ENCODE assay signal across 2 worm cellular contexts in the genomic region with DNA sequence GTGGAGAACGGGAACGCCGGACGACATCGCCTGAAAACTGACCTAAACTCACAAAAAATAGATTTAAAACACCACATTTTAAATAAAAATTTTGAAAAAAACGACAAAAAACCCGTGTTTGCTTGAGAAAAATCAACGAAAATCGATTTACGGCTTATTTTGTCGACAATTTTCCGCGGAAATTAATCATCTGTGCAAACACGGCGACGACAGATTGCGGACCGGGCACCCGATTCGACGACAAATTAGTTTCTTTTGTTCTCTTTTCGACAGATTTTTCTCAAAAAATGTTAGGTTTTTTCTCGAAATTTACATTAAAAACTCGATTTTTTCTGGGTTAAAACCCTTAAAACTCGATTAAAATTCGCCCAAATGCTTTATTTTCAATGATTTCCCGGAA.
TF ChIP-seq lines count a peak whose summit lies in the region.

A gene (minus strand): TSS at position 30 of the 400 bp plus-strand sequence.

TF ChIP-seq in whole organism, L1 larva, 84 proteins besides CTCF, POLR2A, EP300 and RAD21 (continued from another document):
- TF ChIP-seq ces-1 (GFP tag; optimal IDR thresholded peaks at IDR 0.05; lab: Kevin White, UChicago) (no peak), mep-1 (tag; optimal IDR thresholded peaks at IDR 0.05; lab: Kevin White, UChicago) (peak; percentile 36), dpl-1 (GFP tag; optimal IDR thresholded peaks at IDR 0.05; lab: Kevin White, UChicago) (peak; percentile 42 to 65 (median 50)), snu-23 (GFP tag; optimal IDR thresholded peaks at IDR 0.05; lab: Kevin White, UChicago) (peak; percentile 63), nhr-12 (tag; optimal IDR thresholded peaks at IDR 0.05; lab: Kevin White, UChicago) (no peak), sup-37 (GFP tag; optimal IDR thresholded peaks at IDR 0.05; lab: Kevin White, UChicago) (no peak), unc-98 (GFP tag; IDR thresholded peaks at IDR 0.05; lab: Robert Waterston, UW) (no peak), nhr-76 (tag; optimal IDR thresholded peaks at IDR 0.05; lab: Kevin White, UChicago) (no peak), ets-5 (GFP tag; IDR thresholded peaks at IDR 0.05; lab: Robert Waterston, UW) (no peak), elt-2 (tag; optimal IDR thresholded peaks at IDR 0.05; lab: Kevin White, UChicago) (no peak), nhr-77 (tag; optimal IDR thresholded peaks at IDR 0.05; lab: Kevin White, UChicago) (no peak), nhr-71 (tag; optimal IDR thresholded peaks at IDR 0.05; lab: Kevin White, UChicago) (peak; percentile 54), fkh-10 (GFP tag; optimal IDR thresholded peaks at IDR 0.05; lab: Kevin White, UChicago) (peak; percentile 21), nhr-84 (tag; optimal IDR thresholded peaks at IDR 0.05; lab: Kevin White, UChicago) (no peak), lin-13 (GFP tag; optimal IDR thresholded peaks at IDR 0.05; lab: Kevin White, UChicago) (peak; percentile 23), grh-1 (GFP tag; IDR thresholded peaks at IDR 0.05; lab: Robert Waterston, UW) (peak; percentile 26; the same call in 1 of the 2 replicates), vab-15 (tag; optimal IDR thresholded peaks at IDR 0.05; lab: Kevin White, UChicago) (peak; percentile 73), unc-130 (tag; optimal IDR thresholded peaks at IDR 0.05; lab: Kevin White, UChicago) (peak; percentile 69), blmp-1 (tag; optimal IDR thresholded peaks at IDR 0.05; lab: Kevin White, UChicago) (no peak), zag-1 (tag; optimal IDR thresholded peaks at IDR 0.05; lab: Kevin White, UChicago) (no peak), pag-3 (tag; optimal IDR thresholded peaks at IDR 0.05; lab: Kevin White, UChicago; ENCODE audit: borderline replicate concordance, insufficient read depth) (no peak), pax-3 (tag; optimal IDR thresholded peaks at IDR 0.05; lab: Kevin White, UChicago) (no peak), elt-3 (tag; optimal IDR thresholded peaks at IDR 0.05; lab: Kevin White, UChicago) (no peak), dsc-1 (tag; optimal IDR thresholded peaks at IDR 0.05; lab: Kevin White, UChicago) (peak; percentile 87), aha-1 (tag; optimal IDR thresholded peaks at IDR 0.05; lab: Kevin White, UChicago) (no peak), ama-1 (optimal IDR thresholded peaks at IDR 0.05; lab: Kevin White, UChicago) (no peak), fkh-8 (tag; optimal IDR thresholded peaks at IDR 0.05; lab: Kevin White, UChicago) (peak; percentile 43), C04F5.9 (tag; optimal IDR thresholded peaks at IDR 0.05; lab: Kevin White, UChicago) (no peak), nhr-90 (tag; optimal IDR thresholded peaks at IDR 0.05; lab: Kevin White, UChicago; ENCODE audit: poor library complexity) (peak; percentile 7), ceh-63 (GFP tag; optimal IDR thresholded peaks at IDR 0.05; lab: Kevin White, UChicago) (no peak), fkh-4 (tag; optimal IDR thresholded peaks at IDR 0.05; lab: Kevin White, UChicago; ENCODE audit: borderline replicate concordance) (peak; percentile 79), nhr-20 (tag; optimal IDR thresholded peaks at IDR 0.05; lab: Kevin White, UChicago) (peak; percentile 16), hlh-4 (tag; optimal IDR thresholded peaks at IDR 0.05; lab: Kevin White, UChicago) (no peak), efl-3 (GFP tag; optimal IDR thresholded peaks at IDR 0.05; lab: Kevin White, UChicago) (no peak), pqm-1 (tag; optimal IDR thresholded peaks at IDR 0.05; lab: Kevin White, UChicago) (no peak), snpc-4 (tag; optimal IDR thresholded peaks at IDR 0.05; lab: Kevin White, UChicago) (peak; percentile 34), aly-2 (tag; optimal IDR thresholded peaks at IDR 0.05; lab: Kevin White, UChicago) (no peak), ztf-11 (tag; optimal IDR thresholded peaks at IDR 0.05; lab: Kevin White, UChicago) (peak in 1 of 2 experiments; percentile 11), efl-1 (optimal IDR thresholded peaks at IDR 0.05; lab: Kevin White, UChicago) (peak; percentile 60 to 70), efl-1 (GFP tag; optimal IDR thresholded peaks at IDR 0.05 in 1 of 2; lab: Kevin White, UChicago) (peak; percentile 63 to 96), lin-15B (tag; optimal IDR thresholded peaks at IDR 0.05; lab: Kevin White, UChicago) (no peak), zip-4 (GFP tag; optimal IDR thresholded peaks at IDR 0.05; lab: Kevin White, UChicago) (no peak), lir-3 (tag; optimal IDR thresholded peaks at IDR 0.05; lab: Kevin White, UChicago; ENCODE audit: poor library complexity) (no peak), rnt-1 (tag; optimal IDR thresholded peaks at IDR 0.05; lab: Kevin White, UChicago) (no peak), mdl-1 (tag; optimal IDR thresholded peaks at IDR 0.05; lab: Kevin White, UChicago) (no peak), swsn-7 (tag; optimal IDR thresholded peaks at IDR 0.05; lab: Kevin White, UChicago) (peak; percentile 50), ceh-82 (tag; optimal IDR thresholded peaks at IDR 0.05; lab: Kevin White, UChicago) (peak; percentile 23 to 25 (median 25)), tlp-1 (tag; optimal IDR thresholded peaks at IDR 0.05; lab: Kevin White, UChicago) (no peak), nhr-11 (tag; optimal IDR thresholded peaks at IDR 0.05; lab: Kevin White, UChicago) (no peak), alr-1 (tag; optimal IDR thresholded peaks at IDR 0.05; lab: Kevin White, UChicago; ENCODE audit: borderline replicate concordance) (no peak), lin-35 (GFP tag; optimal IDR thresholded peaks at IDR 0.05; lab: Kevin White, UChicago) (peak; percentile 54 to 64), ceh-8 (GFP tag; optimal IDR thresholded peaks at IDR 0.05; lab: Kevin White, UChicago) (peak; percentile 59), unc-86 (tag; optimal IDR thresholded peaks at IDR 0.05; lab: Kevin White, UChicago) (peak; percentile 52), mab-9 (GFP tag; IDR thresholded peaks at IDR 0.05; lab: Robert Waterston, UW) (no peak), ztf-4 (tag; optimal IDR thresholded peaks at IDR 0.05; lab: Kevin White, UChicago) (no peak), fos-1 (tag; optimal IDR thresholded peaks at IDR 0.05; lab: Kevin White, UChicago) (no peak), F16B12.6 (tag; optimal IDR thresholded peaks at IDR 0.05; lab: Kevin White, UChicago) (peak; percentile 95), C16A3.4 (tag; optimal IDR thresholded peaks at IDR 0.05; lab: Kevin White, UChicago) (peak; percentile 42), sptf-1 (tag; optimal IDR thresholded peaks at IDR 0.05; lab: Kevin White, UChicago) (no peak), lin-39 (tag; optimal IDR thresholded peaks at IDR 0.05; lab: Kevin White, UChicago) (no peak), unc-30 (tag; optimal IDR thresholded peaks at IDR 0.05; lab: Kevin White, UChicago) (no peak), jun-1 (tag; optimal IDR thresholded peaks at IDR 0.05; lab: Kevin White, UChicago) (no peak), lin-14 (GFP tag; optimal IDR thresholded peaks at IDR 0.05; lab: Kevin White, UChicago) (no peak)

TF ChIP-seq in whole organism, L3 larva, 47 proteins besides CTCF, POLR2A, EP300 and RAD21 (continued from another document):
- TF ChIP-seq hmg-11 (tag; optimal IDR thresholded peaks at IDR 0.05; lab: Kevin White, UChicago) (no peak), unc-39 (tag; optimal IDR thresholded peaks at IDR 0.05; lab: Kevin White, UChicago) (no peak), pha-4 (tag; optimal IDR thresholded peaks at IDR 0.05; lab: Kevin White, UChicago) (peak; percentile 50), elt-3 (tag; optimal IDR thresholded peaks at IDR 0.05; lab: Kevin White, UChicago) (no peak), lin-39 (tag; optimal IDR thresholded peaks at IDR 0.05; lab: Kevin White, UChicago) (no peak), jun-1 (tag; optimal IDR thresholded peaks at IDR 0.05; lab: Kevin White, UChicago) (no peak), pqm-1 (tag; optimal IDR thresholded peaks at IDR 0.05; lab: Kevin White, UChicago) (peak; percentile 26), zag-1 (tag; optimal IDR thresholded peaks at IDR 0.05; lab: Kevin White, UChicago) (no peak), skn-1 (tag; optimal IDR thresholded peaks at IDR 0.05; lab: Kevin White, UChicago) (no peak), snpc-4 (tag; optimal IDR thresholded peaks at IDR 0.05; lab: Kevin White, UChicago) (no peak), ztf-11 (tag; optimal IDR thresholded peaks at IDR 0.05; lab: Kevin White, UChicago) (no peak), lin-15B (tag; optimal IDR thresholded peaks at IDR 0.05; lab: Kevin White, UChicago) (peak; percentile 37), eor-1 (tag; optimal IDR thresholded peaks at IDR 0.05; lab: Kevin White, UChicago) (no peak), nfya-1 (tag; optimal IDR thresholded peaks at IDR 0.05; lab: Kevin White, UChicago; ENCODE audit: insufficient read depth) (peak; percentile 72), fkh-10 (GFP tag; optimal IDR thresholded peaks at IDR 0.05; lab: Kevin White, UChicago) (no peak), egl-5 (tag; optimal IDR thresholded peaks at IDR 0.05; lab: Kevin White, UChicago) (peak; percentile 31), ztf-4 (tag; optimal IDR thresholded peaks at IDR 0.05; lab: Kevin White, UChicago) (no peak), fos-1 (tag; optimal IDR thresholded peaks at IDR 0.05; lab: Kevin White, UChicago) (no peak)
